Fruit fly (Drosophila melanogaster) whole organism, embryonic: ENCODE measurements around the gene Klp67A.

Source experiments
- Atf6 ChIP-seq: fragments of 200-800 bp; sonication (Bioruptor generic); IDR thresholded peaks from 2 replicates; pipeline ENCODE4 v1.3.6; 2022; ENCODE audit warnings: missing biosample characterization, missing genetic modification characterization
- CG1024 ChIP-seq: fragments of 200-800 bp; sonication (Bioruptor generic); IDR thresholded peaks from 2 replicates; pipeline ENCODE4 v1.3.6; 2022; ENCODE audit warnings: missing biosample characterization, missing genetic modification characterization
- CG10431 ChIP-seq: fragments of 200-800 bp; sonication (Bioruptor generic); optimal IDR thresholded peaks from 3 replicates; lab custom pipeline; 2018; ENCODE audit warnings: missing biosample characterization, mild to moderate bottlenecking, missing genetic modification characterization
- CG10565 ChIP-seq: fragments of 200-800 bp; sonication (Bioruptor generic); optimal IDR thresholded peaks from 3 replicates; lab custom pipeline; 2016; ENCODE audit warnings: missing biosample characterization, mild to moderate bottlenecking, missing genetic modification characterization
- CG14050 ChIP-seq: fragments of 200-800 bp; sonication (Bioruptor generic); IDR thresholded peaks from 3 replicates; pipeline ENCODE4 v1.3.6; 2022; ENCODE audit warnings: missing biosample characterization, missing genetic modification characterization
- CG17385 ChIP-seq: fragments of 200-800 bp; sonication (Bioruptor generic); optimal IDR thresholded peaks from 3 replicates; lab custom pipeline; 2018; ENCODE audit warnings: missing biosample characterization, mild to moderate bottlenecking, missing genetic modification characterization
- CG1792 ChIP-seq: fragments of 200-800 bp; sonication (Bioruptor generic); optimal IDR thresholded peaks from 2 replicates; lab custom pipeline; 2016; ENCODE audit warnings: missing biosample characterization, missing genetic modification characterization
- CG34224 ChIP-seq: fragments of 200-800 bp; sonication (Bioruptor generic); IDR thresholded peaks from 3 replicates; pipeline ENCODE4 v1.3.6; 2022; ENCODE audit warnings: missing biosample characterization, missing genetic modification characterization; ENCODE audit not compliant: partially characterized antibody
- CG4328 ChIP-seq: fragments of 200-800 bp; sonication (Bioruptor generic); optimal IDR thresholded peaks from 3 replicates; lab custom pipeline; 2017; ENCODE audit warnings: missing biosample characterization, missing genetic modification reagents, missing genetic modification characterization
- CG5245 ChIP-seq: fragments of 200-800 bp; sonication (Bioruptor generic); optimal IDR thresholded peaks from 3 replicates; lab custom pipeline; 2016; ENCODE audit warnings: missing biosample characterization, missing genetic modification characterization
- CG6254 ChIP-seq: fragments of 200-800 bp; sonication (Bioruptor generic); optimal IDR thresholded peaks from 3 replicates; lab custom pipeline; 2017; ENCODE audit warnings: mild to moderate bottlenecking, missing biosample characterization, missing genetic modification reagents, missing genetic modification characterization
- CG8478 ChIP-seq: fragments of >200 bp; optimal IDR thresholded peaks from 2 replicates; lab custom pipeline; 2018
- CG8944 ChIP-seq: fragments of 200-800 bp; sonication (Bioruptor generic); optimal IDR thresholded peaks from 3 replicates; lab custom pipeline; 2016; ENCODE audit warnings: missing biosample characterization, missing genetic modification characterization
- CG9437 ChIP-seq: fragments of 200-800 bp; sonication (Bioruptor generic); optimal IDR thresholded peaks from 2 replicates; lab custom pipeline; 2018; ENCODE audit warnings: missing biosample characterization, mild to moderate bottlenecking, missing genetic modification characterization
- CG9817 ChIP-seq: fragments of 200-800 bp; sonication (Bioruptor generic); optimal IDR thresholded peaks from 2 replicates; lab custom pipeline; 2018; ENCODE audit warnings: missing biosample characterization, mild to moderate bottlenecking, missing genetic modification characterization, moderate library complexity
- Deaf1 ChIP-seq: fragments of 200-800 bp; optimal IDR thresholded peaks from 3 replicates; lab custom pipeline; 2019; ENCODE audit warnings: missing biosample characterization, mild to moderate bottlenecking, missing genetic modification characterization, moderate library complexity
- Dek ChIP-seq: fragments of 200-800 bp; sonication (Bioruptor generic); optimal IDR thresholded peaks from 3 replicates; lab custom pipeline; 2019; ENCODE audit warnings: missing biosample characterization, mild to moderate bottlenecking, missing genetic modification characterization, moderate library complexity
- Doc3 ChIP-seq: fragments of 200-800 bp; sonication (Bioruptor generic); IDR thresholded peaks from 3 replicates; pipeline ENCODE4 v1.3.6; 2022; ENCODE audit warnings: missing biosample characterization, missing genetic modification characterization; ENCODE audit not compliant: partially characterized antibody
- Gug ChIP-seq: fragments of 200-800 bp; sonication (Bioruptor generic); IDR thresholded peaks from 4 replicates; pipeline ENCODE4 v1.3.6; 2022; ENCODE audit warnings: missing biosample characterization, missing genetic modification characterization
- HLH4C ChIP-seq: fragments of 200-800 bp; sonication (Bioruptor generic); IDR thresholded peaks from 3 replicates; pipeline ENCODE4 v1.3.6; 2022; ENCODE audit warnings: missing biosample characterization, missing genetic modification characterization; ENCODE audit not compliant: partially characterized antibody
- HLHmδ ChIP-seq: fragments of 200-800 bp; sonication (Bioruptor generic); optimal IDR thresholded peaks from 2 replicates; lab custom pipeline; 2018; ENCODE audit warnings: missing biosample characterization, mild to moderate bottlenecking, missing genetic modification characterization, moderate library complexity
- HmgD ChIP-seq: fragments of 200-800 bp; sonication (Bioruptor generic); optimal IDR thresholded peaks from 3 replicates; lab custom pipeline; 2016; ENCODE audit warnings: missing biosample characterization, missing genetic modification characterization
- Lim3 ChIP-seq: fragments of 200-800 bp; sonication (Bioruptor generic); IDR thresholded peaks from 2 replicates; pipeline ENCODE4 v1.3.6; 2022; ENCODE audit warnings: missing biosample characterization, missing genetic modification characterization
- Myb ChIP-seq: fragments of 200-800 bp; sonication (Bioruptor generic); optimal IDR thresholded peaks from 2 replicates; lab custom pipeline; 2016; ENCODE audit warnings: missing biosample characterization, missing genetic modification characterization
- Nf-YC ChIP-seq: fragments of 200-800 bp; optimal IDR thresholded peaks from 3 replicates; lab custom pipeline; 2019; ENCODE audit warnings: missing biosample characterization, mild to moderate bottlenecking, missing genetic modification characterization, moderate library complexity
- Ptx1 ChIP-seq: fragments of 200-800 bp; sonication (Bioruptor generic); IDR thresholded peaks from 2 replicates; pipeline ENCODE4 v1.3.6; 2022; ENCODE audit warnings: missing biosample characterization, missing genetic modification characterization
- Rfx ChIP-seq: fragments of 200-800 bp; sonication (Bioruptor generic); IDR thresholded peaks from 2 replicates; pipeline ENCODE4 v1.3.6; 2022; ENCODE audit warnings: missing biosample characterization, missing genetic modification characterization
- Sox102F ChIP-seq: fragments of 200-800 bp; sonication (Bioruptor generic); optimal IDR thresholded peaks from 2 replicates; lab custom pipeline; 2018; ENCODE audit warnings: missing biosample characterization, mild to moderate bottlenecking, missing genetic modification characterization, moderate library complexity
- YL-1 ChIP-seq: fragments of 200-800 bp; sonication (Bioruptor generic); optimal IDR thresholded peaks from 3 replicates; lab custom pipeline; 2017; ENCODE audit warnings: missing biosample characterization, mild to moderate bottlenecking, missing genetic modification characterization
- ato ChIP-seq: fragments of 200-800 bp; sonication (Bioruptor generic); IDR thresholded peaks from 2 replicates; pipeline ENCODE4 v1.3.6; 2022; ENCODE audit warnings: missing biosample characterization, missing genetic modification characterization; ENCODE audit not compliant: partially characterized antibody
- az2 ChIP-seq: fragments of 200-800 bp; sonication (Bioruptor generic); optimal IDR thresholded peaks from 3 replicates; lab custom pipeline; 2016; ENCODE audit warnings: missing biosample characterization, missing genetic modification characterization
- croc ChIP-seq: fragments of 200-800 bp; sonication (Bioruptor generic); conservative IDR thresholded peaks from 3 replicates; pipeline ENCODE4 v1.3.6; 2022; ENCODE audit warnings: missing biosample characterization, missing genetic modification characterization
- crol ChIP-seq: fragments of 200-800 bp; sonication (Bioruptor generic); IDR thresholded peaks from 2 replicates; pipeline ENCODE4 v1.3.6; 2022; ENCODE audit warnings: missing biosample characterization, missing genetic modification characterization
- dan ChIP-seq: fragments of 200-800 bp; sonication (Bioruptor generic); IDR thresholded peaks from 2 replicates; pipeline ENCODE4 v1.3.6; 2022; ENCODE audit warnings: missing biosample characterization, missing genetic modification characterization
- eve ChIP-seq, 2 experiments: fragments of >200 bp; optimal IDR thresholded peaks; 2 replicates each; lab custom pipeline; 2017; ENCODE audit warnings: missing biosample characterization in 2 of 2, missing genetic modification characterization in 2 of 2
- grn ChIP-seq: fragments of 200-800 bp; sonication (Bioruptor generic); optimal IDR thresholded peaks from 3 replicates; lab custom pipeline; 2017; ENCODE audit warnings: missing biosample characterization, missing genetic modification characterization
- gro ChIP-seq: fragments of 200-800 bp; sonication (Bioruptor generic); optimal IDR thresholded peaks from 2 replicates; lab custom pipeline; 2016; ENCODE audit warnings: missing biosample characterization, missing genetic modification characterization
- h ChIP-seq: fragments of >200 bp; optimal IDR thresholded peaks from 2 replicates; lab custom pipeline; 2017
- ken ChIP-seq: fragments of 200-800 bp; sonication (Bioruptor generic); IDR thresholded peaks from 3 replicates; pipeline ENCODE4 v1.3.6; 2022; ENCODE audit warnings: missing biosample characterization, missing genetic modification characterization
- lbe ChIP-seq: fragments of 200-800 bp; sonication (Bioruptor generic); optimal IDR thresholded peaks from 2 replicates; lab custom pipeline; 2016; ENCODE audit warnings: missing biosample characterization, mild to moderate bottlenecking, missing genetic modification characterization
- mld ChIP-seq: fragments of 200-800 bp; sonication (Bioruptor generic); IDR thresholded peaks from 3 replicates; pipeline ENCODE4 v1.3.6; 2022; ENCODE audit warnings: missing biosample characterization, missing genetic modification characterization; ENCODE audit not compliant: partially characterized antibody
- oc ChIP-seq: fragments of 200-800 bp; sonication (Bioruptor generic); optimal IDR thresholded peaks from 2 replicates; lab custom pipeline; 2018; ENCODE audit warnings: missing biosample characterization, mild to moderate bottlenecking, missing genetic modification characterization, moderate library complexity
- peb ChIP-seq: fragments of 200-800 bp; sonication (Bioruptor generic); IDR thresholded peaks from 2 replicates; pipeline ENCODE4 v1.3.6; 2022; ENCODE audit warnings: missing biosample characterization, missing genetic modification characterization
- pfk ChIP-seq: fragments of 200-800 bp; sonication (Bioruptor generic); optimal IDR thresholded peaks from 2 replicates; lab custom pipeline; 2018; ENCODE audit warnings: missing biosample characterization, mild to moderate bottlenecking, missing genetic modification characterization, moderate library complexity
- sna ChIP-seq: fragments of 200-800 bp; sonication (Bioruptor generic); IDR thresholded peaks from 2 replicates; pipeline ENCODE4 v1.3.6; 2022; ENCODE audit warnings: missing biosample characterization, missing genetic modification characterization; ENCODE audit not compliant: partially characterized antibody
- so ChIP-seq: fragments of 200-800 bp; sonication (Bioruptor generic); IDR thresholded peaks from 3 replicates; pipeline ENCODE4 v1.3.6; 2022; ENCODE audit warnings: missing biosample characterization, missing genetic modification characterization
- stwl ChIP-seq: fragments of 200-800 bp; sonication (Bioruptor generic); optimal IDR thresholded peaks from 3 replicates; lab custom pipeline; 2018; ENCODE audit warnings: missing biosample characterization, mild to moderate bottlenecking, missing genetic modification characterization, moderate library complexity
- vnd ChIP-seq: fragments of 200-800 bp; sonication (Bioruptor generic); IDR thresholded peaks from 3 replicates; pipeline ENCODE4 v1.3.6; 2022; ENCODE audit warnings: missing biosample characterization, missing genetic modification characterization; ENCODE audit not compliant: partially characterized antibody
- wor ChIP-seq: fragments of 200-800 bp; sonication (Bioruptor generic); IDR thresholded peaks from 2 replicates; pipeline ENCODE4 v1.3.6; 2022; ENCODE audit warnings: missing biosample characterization, missing genetic modification characterization
- zfh2 ChIP-seq: fragments of 200-800 bp; sonication (Bioruptor generic); optimal IDR thresholded peaks from 2 replicates; lab custom pipeline; 2016; ENCODE audit warnings: missing biosample characterization, missing genetic modification characterization

Klp67A gene

DNA sequence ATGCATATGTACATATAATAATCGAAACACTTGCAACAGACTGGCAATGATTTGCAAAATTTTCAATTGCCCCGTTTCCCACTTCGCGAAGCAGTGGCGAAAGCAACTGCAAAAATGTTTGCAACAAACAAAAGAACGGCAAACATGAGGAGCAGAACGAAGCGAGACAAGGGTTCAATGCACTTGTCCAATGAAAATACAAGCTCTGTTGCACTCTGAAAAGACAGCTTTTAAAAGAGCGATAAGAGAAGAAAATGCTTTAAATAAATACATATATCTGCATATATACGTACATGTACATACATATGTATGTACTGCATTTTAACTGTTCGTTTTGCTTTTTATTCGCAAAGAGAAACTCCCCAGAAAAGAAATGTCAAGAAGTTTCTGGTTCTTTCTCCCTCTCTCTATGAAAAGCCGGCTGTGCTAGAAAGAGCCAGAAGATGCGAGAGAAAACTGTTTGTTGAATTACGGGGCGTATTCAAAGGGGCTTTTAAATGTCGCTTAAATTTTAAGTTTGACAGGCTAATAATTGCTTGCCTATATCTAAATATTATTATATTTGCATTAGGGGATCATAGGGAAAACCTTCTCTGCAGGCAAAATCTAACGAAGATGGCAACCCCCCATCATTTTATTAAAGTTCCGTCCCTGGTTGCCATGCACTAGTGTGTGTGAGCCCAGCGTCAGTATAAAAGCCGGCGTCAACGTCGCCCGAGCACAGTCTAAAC is 16.7 kb upstream of the Klp67A start, which contains the start of gene Hsp27 (continued):
- TF ChIP-seq lbe (peak; percentile 99), HmgD (peak; percentile 38), CG10565 (GFP tag; lab: Kevin White, UChicago) (peak; percentile 92), CG5245 (GFP tag; lab: Kevin White, UChicago) (peak; percentile 99), CG1792 (GFP tag; lab: Kevin White, UChicago) (peak; percentile 92), peb (GFP tag; lab: Robert Waterston, UW) (peak; percentile 98), gro (GFP tag; lab: Kevin White, UChicago) (peak; percentile 96), eve (GFP tag; optimal IDR thresholded peaks at IDR 0.05; lab: Kevin White, UChicago) (no peak), stwl (peak; percentile 65), oc (tag; lab: Kevin White, UChicago) (peak; percentile 99), dan (GFP tag; lab: Robert Waterston, UW) (peak; percentile 94), Sox102F (peak; percentile 99), so (GFP tag; lab: Robert Waterston, UW) (peak; percentile 96), crol (GFP tag; lab: Robert Waterston, UW) (peak; percentile 75), CG6254 (GFP tag; lab: Kevin White, UChicago) (peak; percentile 97), HLH4C (GFP tag; lab: Robert Waterston, UW) (no peak), CG4328 (GFP tag; lab: Kevin White, UChicago) (peak; percentile 84), CG8944 (GFP tag; lab: Kevin White, UChicago) (peak; percentile 86), Rfx (GFP tag; lab: Robert Waterston, UW) (peak; percentile 99), Dek (tag; lab: Kevin White, UChicago) (peak; percentile 97), Ptx1 (GFP tag; lab: Robert Waterston, UW) (peak; percentile 99), az2 (GFP tag; lab: Kevin White, UChicago) (peak; percentile 99), sna (no peak), CG14050 (GFP tag; lab: Robert Waterston, UW) (peak; percentile 97), Lim3 (GFP tag; lab: Robert Waterston, UW) (peak; percentile 95), CG34224 (peak; percentile 31; the same call in 1 of the 3 replicates), croc (GFP tag; lab: Robert Waterston, UW) (peak; percentile 98), HLHmδ (GFP tag; lab: Kevin White, UChicago) (no peak), Atf6 (GFP tag; lab: Robert Waterston, UW) (peak; percentile 97), CG1024 (GFP tag; lab: Robert Waterston, UW) (peak; percentile 94), CG9817 (tag; lab: Kevin White, UChicago) (peak; percentile 96), zfh2 (GFP tag; lab: Kevin White, UChicago) (peak; percentile 96), CG10431 (peak; percentile 93), Doc3 (GFP tag; lab: Robert Waterston, UW) (no peak), pfk (peak; percentile 24), ato (GFP tag; lab: Robert Waterston, UW) (no peak), CG8478 (lab: Kevin White, UChicago) (peak; percentile 27), CG9437 (GFP tag; lab: Kevin White, UChicago) (peak; percentile 92), Myb (peak; percentile 76), Nf-YC (tag; lab: Kevin White, UChicago) (peak; percentile 82), mld (no peak), vnd (GFP tag; lab: Robert Waterston, UW) (no peak), grn (GFP tag; lab: Kevin White, UChicago) (peak; percentile 86), YL-1 (GFP tag; lab: Kevin White, UChicago) (peak; percentile 94), Deaf1 (tag; lab: Kevin White, UChicago) (peak; percentile 86), wor (GFP tag; lab: Robert Waterston, UW) (peak; percentile 97), h (lab: Kevin White, UChicago) (no peak), Gug (GFP tag; lab: Robert Waterston, UW) (peak; percentile 99), ken (GFP tag; lab: Robert Waterston, UW) (peak; percentile 99), CG17385 (GFP tag; lab: Kevin White, UChicago) (peak; percentile 94)
